Fruit fly (Drosophila melanogaster) whole organism, pupa: ENCODE results near the gene CG13039.

Experiments used
- CG10348 ChIP-seq: fragments of 200-800 bp; sonication (Bioruptor generic); IDR thresholded peaks from 2 replicates; pipeline ENCODE4 v1.3.6; 2022; ENCODE audit warnings: missing biosample characterization, missing genetic modification characterization
- CG12605 ChIP-seq: fragments of 200-800 bp; sonication (Bioruptor generic); IDR thresholded peaks from 2 replicates; pipeline ENCODE4 v1.3.6; 2022; ENCODE audit warnings: missing biosample characterization, missing genetic modification characterization
- CG13204 ChIP-seq: fragments of 200-800 bp; sonication (Bioruptor generic); optimal IDR thresholded peaks from 2 replicates; lab custom pipeline; 2018; ENCODE audit warnings: missing biosample characterization, mild to moderate bottlenecking, missing genetic modification characterization, moderate library complexity
- CG14655 ChIP-seq: fragments of 200-800 bp; sonication (Bioruptor generic); optimal IDR thresholded peaks from 3 replicates; lab custom pipeline; 2017; ENCODE audit warnings: mild to moderate bottlenecking, missing biosample characterization, missing genetic modification reagents, missing genetic modification characterization
- CG15710 ChIP-seq: fragments of 200-800 bp; sonication (Bioruptor generic); optimal IDR thresholded peaks from 2 replicates; lab custom pipeline; 2018; ENCODE audit warnings: missing biosample characterization, mild to moderate bottlenecking, missing genetic modification characterization, moderate library complexity
- CG17806 ChIP-seq: fragments of 200-800 bp; sonication (Bioruptor generic); optimal IDR thresholded peaks from 2 replicates; lab custom pipeline; 2018; ENCODE audit warnings: missing biosample characterization, mild to moderate bottlenecking, missing genetic modification characterization, moderate library complexity
- CG32121 ChIP-seq: fragments of 200-800 bp; sonication (Bioruptor generic); IDR thresholded peaks from 2 replicates; pipeline ENCODE4 v1.3.6; 2022; ENCODE audit warnings: missing biosample characterization, missing genetic modification characterization
- CG34367 ChIP-seq: fragments of 200-800 bp; sonication (Bioruptor generic); optimal IDR thresholded peaks from 2 replicates; lab custom pipeline; 2018; ENCODE audit warnings: missing biosample characterization, mild to moderate bottlenecking, missing genetic modification characterization
- CG4496 ChIP-seq: fragments of 200-800 bp; sonication (Bioruptor generic); IDR thresholded peaks from 3 replicates; pipeline ENCODE4 v1.3.6; 2022; ENCODE audit warnings: missing biosample characterization, missing genetic modification characterization
- CG8159 ChIP-seq: fragments of 200-800 bp; sonication (Bioruptor generic); optimal IDR thresholded peaks from 3 replicates; lab custom pipeline; 2018; ENCODE audit warnings: missing biosample characterization, mild to moderate bottlenecking, missing genetic modification characterization, moderate library complexity
- CG8301 ChIP-seq: fragments of 200-800 bp; sonication (Bioruptor generic); optimal IDR thresholded peaks from 2 replicates; lab custom pipeline; 2018; ENCODE audit warnings: missing biosample characterization, mild to moderate bottlenecking, missing genetic modification characterization
- CG9948 ChIP-seq: fragments of 200-800 bp; sonication (Bioruptor generic); optimal IDR thresholded peaks from 2 replicates; lab custom pipeline; 2018; ENCODE audit warnings: missing biosample characterization, mild to moderate bottlenecking, missing genetic modification characterization, moderate library complexity
- D1 ChIP-seq: fragments of 200-800 bp; sonication (Bioruptor generic); optimal IDR thresholded peaks from 2 replicates; lab custom pipeline; 2018; ENCODE audit warnings: missing biosample characterization, mild to moderate bottlenecking, missing genetic modification characterization, moderate library complexity
- EcR ChIP-seq: fragments of 200-800 bp; sonication (Bioruptor generic); optimal IDR thresholded peaks from 3 replicates; lab custom pipeline; 2019; ENCODE audit warnings: missing biosample characterization, missing genetic modification characterization, mild to moderate bottlenecking, moderate library complexity, missing genetic modification reagents
- Ets98B ChIP-seq: fragments of 200-800 bp; sonication (Bioruptor generic); IDR thresholded peaks from 2 replicates; pipeline ENCODE4 v1.3.6; 2022; ENCODE audit warnings: missing biosample characterization, missing genetic modification characterization
- Pif1A ChIP-seq: fragments of 200-800 bp; sonication (Bioruptor generic); optimal IDR thresholded peaks from 3 replicates; lab custom pipeline; 2016; ENCODE audit warnings: missing biosample characterization, missing genetic modification characterization
- Pif1B ChIP-seq: fragments of 200-800 bp; sonication (Bioruptor generic); optimal IDR thresholded peaks from 3 replicates; lab custom pipeline; 2016; ENCODE audit warnings: missing biosample characterization, missing genetic modification characterization
- Snoo ChIP-seq: fragments of 200-800 bp; sonication (Bioruptor generic); optimal IDR thresholded peaks from 3 replicates; lab custom pipeline; 2017; ENCODE audit warnings: missing biosample characterization, mild to moderate bottlenecking, missing genetic modification characterization, inconsistent platforms
- fd96Ca ChIP-seq: fragments of 200-800 bp; sonication (Bioruptor generic); IDR thresholded peaks from 3 replicates; pipeline ENCODE4 v1.3.6; 2022; ENCODE audit warnings: missing biosample characterization, missing genetic modification characterization
- gl ChIP-seq: fragments of 200-800 bp; sonication (Bioruptor generic); optimal IDR thresholded peaks from 2 replicates; lab custom pipeline; 2018; ENCODE audit warnings: missing biosample characterization, mild to moderate bottlenecking, missing genetic modification characterization
- rn ChIP-seq: fragments of 200-800 bp; sonication (Bioruptor generic); IDR thresholded peaks from 2 replicates; pipeline ENCODE4 v1.3.6; 2022; ENCODE audit warnings: missing biosample characterization, missing genetic modification characterization

The CG13039 gene

dm6 chr3L:16323372-16323771, 3.2 kb downstream of the CG13039 start, which contains the start of gene CG13059:
Gene CG13059, plus strand, starts transcription at chr3L:16323672.
- no peak for TF ChIP-seq CG8301 (tag; lab: Kevin White, UChicago)
- TF ChIP-seq CG12605 (GFP tag; lab: Robert Waterston, UW): no peak
- TF ChIP-seq CG34367: no peak
- no peak for TF ChIP-seq CG10348

dm6 chr3L:16321172-16321571, 5.4 kb downstream of the CG13039 start, which contains the start of gene CG42718:
Gene CG42718, minus strand, starts transcription at chr3L:16321272.
- TF ChIP-seq gl (tag; lab: Kevin White, UChicago) (no peak), Pif1A (GFP tag; lab: Kevin White, UChicago) (no peak), EcR (no peak), CG8159 (tag; lab: Kevin White, UChicago) (no peak), CG8301 (tag; lab: Kevin White, UChicago) (no peak), CG13204 (GFP tag; lab: Kevin White, UChicago) (no peak), fd96Ca (no peak), Pif1B (no peak), CG32121 (no peak), CG4496 (no peak), Ets98B (GFP tag; lab: Robert Waterston, UW) (no peak), CG10348 (no peak), rn (no peak), CG12605 (GFP tag; lab: Robert Waterston, UW) (no peak), CG14655 (GFP tag; lab: Kevin White, UChicago) (no peak)

dm6 chr3L:16319399-16319906, 7.1 kb downstream of the CG13039 start, which contains the start of the genes CG13041 and CG13060:
Gene CG13041, minus strand, starts transcription at chr3L:16319526.
Gene CG13060, plus strand, starts transcription at chr3L:16319856.
- TF ChIP-seq CG13204 (GFP tag; lab: Kevin White, UChicago) (no peak), CG4496 (no peak)

- no peak for TF ChIP-seq CG14655 (GFP tag; lab: Kevin White, UChicago)
- TF ChIP-seq D1: no peak
- TF ChIP-seq Snoo (tag; lab: Kevin White, UChicago): no peak
- TF ChIP-seq Ets98B (GFP tag; lab: Robert Waterston, UW): no peak
- TF ChIP-seq CG9948 (tag; lab: Kevin White, UChicago): no peak
- TF ChIP-seq CG12605 (GFP tag; lab: Robert Waterston, UW): no peak
- no peak for TF ChIP-seq CG15710 (tag; lab: Kevin White, UChicago)
- no peak for TF ChIP-seq gl (tag; lab: Kevin White, UChicago)
- TF ChIP-seq CG34367: no peak
- no peak for TF ChIP-seq Pif1A (GFP tag; lab: Kevin White, UChicago)
- TF ChIP-seq CG8159 (tag; lab: Kevin White, UChicago): no peak
- no peak for TF ChIP-seq CG13204 (GFP tag; lab: Kevin White, UChicago)
Measured at dm6 chr3L:16317724-16318123, 8.8 kb downstream of the CG13039 start, which contains the start of gene Nplp3. Gene Nplp3, plus strand, starts transcription at chr3L:16318024.

dm6 chr3L:16313985-16314384, 12.6 kb downstream of the CG13039 start, which contains the start of gene CG13062:
Gene CG13062, plus strand, starts transcription at chr3L:16314285.
- TF ChIP-seq Pif1A (GFP tag; lab: Kevin White, UChicago) (no peak), CG32121 (0 out of 2 replicates have a peak, but pooled peaks have one; percentile 21)
- TF ChIP-seq, all 21 proteins: peak for 1

- no peak for TF ChIP-seq Pif1B
- no peak for TF ChIP-seq D1
- no peak for TF ChIP-seq CG15710 (tag; lab: Kevin White, UChicago)
- TF ChIP-seq CG13204 (GFP tag; lab: Kevin White, UChicago): no peak
- TF ChIP-seq fd96Ca: peak; percentile 89
- no peak for TF ChIP-seq CG12605 (GFP tag; lab: Robert Waterston, UW)
- peak; percentile 74 for TF ChIP-seq CG8301 (tag; lab: Kevin White, UChicago)
- peak; percentile 48; the same call in 1 of the 2 replicates for TF ChIP-seq CG32121
- TF ChIP-seq rn: peak; percentile 42; the same call in 1 of the 2 replicates
- peak; percentile 51 for TF ChIP-seq CG10348
- TF ChIP-seq CG4496: peak; percentile 86
- peak; percentile 9 for TF ChIP-seq CG17806 (tag; lab: Kevin White, UChicago)
- no peak for TF ChIP-seq CG8159 (tag; lab: Kevin White, UChicago)
- no peak for TF ChIP-seq Snoo (tag; lab: Kevin White, UChicago)
- no peak for TF ChIP-seq gl (tag; lab: Kevin White, UChicago)
- TF ChIP-seq EcR: no peak
- TF ChIP-seq Pif1A (GFP tag; lab: Kevin White, UChicago): peak; percentile 13
- TF ChIP-seq CG34367: no peak
- peak; percentile 84 for TF ChIP-seq Ets98B (GFP tag; lab: Robert Waterston, UW)
- TF ChIP-seq CG9948 (tag; lab: Kevin White, UChicago): no peak
- TF ChIP-seq CG14655 (GFP tag; lab: Kevin White, UChicago): peak; percentile 78
Measured at dm6 chr3L:16309972-16310371, 16.6 kb downstream of the CG13039 start.

dm6 chr3L:16308380-16308779, 18.2 kb downstream of the CG13039 start, which contains the start of gene CG13042:
Gene CG13042, minus strand, starts transcription at chr3L:16308480.
- 0 out of 3 replicates have a peak, but pooled peaks have one; percentile 37 for TF ChIP-seq CG4496
- no peak for TF ChIP-seq rn
